Fruit fly (Drosophila melanogaster): ENCODE results near the gene mah.

- TF ChIP-seq usp (GFP tag; optimal IDR thresholded peaks at IDR 0.05) (no peak), pan (optimal IDR thresholded peaks at IDR 0.05) (no peak), EcR (GFP tag; optimal IDR thresholded peaks at IDR 0.05) (no peak), psq (optimal IDR thresholded peaks at IDR 0.05) (no peak)
These were observed at the start of gene mah for dm6 chr3R:24947332-24947731.
